Fruit fly (Drosophila melanogaster): ENCODE data around the gene CG14052.

DNA sequence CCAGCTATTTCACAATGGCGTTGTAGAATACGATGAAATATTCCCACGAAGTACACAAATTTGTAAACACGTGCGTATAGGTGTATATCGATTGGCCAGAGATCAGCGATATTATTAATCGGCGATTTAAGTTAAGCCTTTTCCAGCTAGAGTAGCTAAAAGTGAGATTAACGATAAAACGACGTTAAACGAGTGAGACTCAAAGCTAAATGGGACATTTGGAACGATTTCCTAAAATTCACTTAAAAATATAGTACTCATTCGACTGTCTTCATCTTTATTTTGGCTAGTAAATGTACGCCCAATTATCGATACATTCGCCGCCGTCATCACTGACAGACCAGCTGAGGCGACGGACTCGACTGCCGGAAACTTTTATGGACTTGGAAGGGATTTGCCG is 39.0 kb upstream of the CG14052 start, which contains the start of the genes Nmd3 and CG17776:
- TF ChIP-seq CTCF (optimal IDR thresholded peaks at IDR 0.05) = no peak
- no peak for TF ChIP-seq CG8478 (optimal IDR thresholded peaks at IDR 0.05)

Data from S2 (cell line).